Worm (Caenorhabditis elegans) whole organism, L4 larva: ENCODE results near the gene ndg-4.

Source experiments
- F26F4.8 ChIP-seq: fragments of 200-800 bp; sonication (Bioruptor generic); conservative IDR thresholded peaks from 2 replicates; pipeline ENCODE4 v1.3.6; 2022; ENCODE audit warnings: missing genetic modification characterization, missing compliant biosample characterization
- F37D6.2 ChIP-seq: sonication (generic microtip); optimal IDR thresholded peaks from 2 replicates; lab custom pipeline; 2016; ENCODE audit warnings: mild to moderate bottlenecking, missing genetic modification characterization, missing compliant biosample characterization
- T20F7.1 ChIP-seq: fragments of 200-800 bp; sonication (Bioruptor generic); optimal IDR thresholded peaks from 2 replicates; lab custom pipeline; 2018; ENCODE audit warnings: mild to moderate bottlenecking, missing genetic modification characterization, missing compliant biosample characterization
- T26A8.4 ChIP-seq: fragments of 200-800 bp; sonication (Bioruptor generic); IDR thresholded peaks from 2 replicates; pipeline ENCODE4 v1.3.6; 2022; ENCODE audit warnings: missing genetic modification characterization, missing compliant biosample characterization
- Y5F2A.4 ChIP-seq: fragments of 200-800 bp; sonication (Bioruptor generic); optimal IDR thresholded peaks from 2 replicates; lab custom pipeline; 2018; ENCODE audit warnings: mild to moderate bottlenecking, missing genetic modification characterization, missing compliant biosample characterization
- aha-1 ChIP-seq: fragments of 150-350 bp; peaks from one replicate; lab custom pipeline; 2014; ENCODE audit warnings: missing biosample characterization, missing genetic modification characterization
- ceh-20 ChIP-seq: fragments of 200-800 bp; sonication (Bioruptor generic); IDR thresholded peaks from 2 replicates; pipeline ENCODE4 v1.3.6; 2022; ENCODE audit warnings: missing genetic modification reagents, missing genetic modification characterization, missing compliant biosample characterization
- ceh-44 ChIP-seq: fragments of 200-800 bp; sonication (Bioruptor generic); IDR thresholded peaks from 2 replicates; pipeline ENCODE4 v1.3.6; 2022; ENCODE audit warnings: missing genetic modification reagents, missing genetic modification characterization, missing compliant biosample characterization
- ceh-62 ChIP-seq: sonication (generic microtip); optimal IDR thresholded peaks from 2 replicates; lab custom pipeline; 2017; ENCODE audit warnings: missing biosample characterization, missing genetic modification characterization
- ctbp-1 ChIP-seq: fragments of 200-800 bp; sonication (Bioruptor generic); IDR thresholded peaks from 2 replicates; pipeline ENCODE4 v1.3.6; 2022; ENCODE audit warnings: missing genetic modification reagents, missing genetic modification characterization, missing compliant biosample characterization
- daf-12 ChIP-seq: fragments of 150-350 bp; optimal IDR thresholded peaks from 2 replicates; lab custom pipeline; 2014; ENCODE audit warnings: missing biosample characterization, missing genetic modification reagents, missing genetic modification characterization
- daf-16 ChIP-seq, 3 experiments: sonication (generic microtip); optimal IDR thresholded peaks; 2 replicates each; lab custom pipeline; 2016 to 2017; ENCODE audit warnings: missing genetic modification characterization in 3 of 3, missing genetic modification reagents in 3 of 3, mild to moderate bottlenecking in 2 of 3, missing compliant biosample characterization in 2 of 3, missing biosample characterization in 1 of 3, moderate library complexity in 1 of 3
- daf-8 ChIP-seq: fragments of 200-800 bp; sonication (Bioruptor generic); IDR thresholded peaks from 2 replicates; pipeline ENCODE4 v1.3.6; 2022; ENCODE audit warnings: missing genetic modification characterization, missing compliant biosample characterization
- dmd-6 ChIP-seq: fragments of 200-800 bp; sonication (Bioruptor generic); IDR thresholded peaks from 2 replicates; pipeline ENCODE4 v1.3.6; 2022; ENCODE audit warnings: missing genetic modification reagents, missing genetic modification characterization, missing compliant biosample characterization
- dmd-8 ChIP-seq: fragments of 200-800 bp; sonication (Bioruptor generic); IDR thresholded peaks from 2 replicates; pipeline ENCODE4 v1.3.6; 2022; ENCODE audit warnings: missing genetic modification characterization, missing compliant biosample characterization
- dmd-9 ChIP-seq: fragments of 200-800 bp; sonication (Bioruptor generic); IDR thresholded peaks from 2 replicates; pipeline ENCODE4 v1.3.6; 2022; ENCODE audit warnings: missing genetic modification reagents, missing genetic modification characterization, missing compliant biosample characterization
- dve-1 ChIP-seq: sonication (generic microtip); optimal IDR thresholded peaks from 2 replicates; lab custom pipeline; 2017; ENCODE audit warnings: antibody characterized with exemption, mild to moderate bottlenecking, missing genetic modification characterization, missing compliant biosample characterization; ENCODE audit not compliant: insufficient read depth
- egl-43 ChIP-seq: fragments of 200-800 bp; sonication (Bioruptor generic); IDR thresholded peaks from 2 replicates; pipeline ENCODE4 v1.3.6; 2022; ENCODE audit warnings: missing genetic modification reagents, missing genetic modification characterization, missing compliant biosample characterization
- fos-1 ChIP-seq: fragments of 150-350 bp; optimal IDR thresholded peaks from 2 replicates; lab custom pipeline; 2014; ENCODE audit warnings: missing biosample characterization, missing genetic modification characterization
- hlh-11 ChIP-seq: fragments of 200-800 bp; sonication (Bioruptor generic); optimal IDR thresholded peaks from 2 replicates; lab custom pipeline; 2018; ENCODE audit warnings: mild to moderate bottlenecking, missing genetic modification characterization, missing compliant biosample characterization
- hlh-30 ChIP-seq: sonication (generic microtip); optimal IDR thresholded peaks from 2 replicates; lab custom pipeline; 2017; ENCODE audit warnings: antibody characterized with exemption, mild to moderate bottlenecking, missing genetic modification characterization, missing compliant biosample characterization; ENCODE audit not compliant: insufficient read depth
- hmg-1.1 ChIP-seq: fragments of 200-800 bp; sonication (Bioruptor generic); IDR thresholded peaks from 2 replicates; pipeline ENCODE4 v1.3.6; 2022; ENCODE audit warnings: missing genetic modification reagents, missing genetic modification characterization, missing compliant biosample characterization
- lin-1 ChIP-seq: fragments of 200-800 bp; sonication (Bioruptor generic); IDR thresholded peaks from 2 replicates; pipeline ENCODE4 v1.3.6; 2022; ENCODE audit warnings: missing genetic modification reagents, missing genetic modification characterization, missing compliant biosample characterization
- lsy-2 ChIP-seq, 2 experiments: fragments of 150-350 bp in 1 of 2; sonication (generic microtip) in 1 of 2; optimal IDR thresholded peaks; 2 replicates each; lab custom pipeline; 2014 to 2017; ENCODE audit warnings: missing biosample characterization in 2 of 2, missing genetic modification characterization in 2 of 2
- madf-9 ChIP-seq: fragments of 200-800 bp; sonication (Bioruptor generic); conservative IDR thresholded peaks from 2 replicates; pipeline ENCODE4 v1.3.6; 2022; ENCODE audit warnings: missing genetic modification reagents, missing genetic modification characterization, missing compliant biosample characterization
- mdl-1 ChIP-seq, 2 experiments: fragments of 150-350 bp in 1 of 2; sonication (generic microtip) in 1 of 2; optimal IDR thresholded peaks; 2 replicates each; lab custom pipeline; 2014 to 2017; ENCODE audit warnings: missing biosample characterization in 2 of 2, missing genetic modification characterization in 2 of 2
- mes-2 ChIP-seq: sonication (generic microtip); optimal IDR thresholded peaks from 2 replicates; lab custom pipeline; 2016; ENCODE audit warnings: missing genotype, mild to moderate bottlenecking, missing genetic modification characterization, missing compliant biosample characterization; ENCODE audit not compliant: poor library complexity, severe bottlenecking
- mxl-3 ChIP-seq: fragments of 200-800 bp; sonication (Bioruptor generic); optimal IDR thresholded peaks from 2 replicates; lab custom pipeline; 2018; ENCODE audit warnings: mild to moderate bottlenecking, missing genetic modification characterization, missing compliant biosample characterization
- nhr-111 ChIP-seq: fragments of 200-800 bp; sonication (Bioruptor generic); optimal IDR thresholded peaks from 2 replicates; lab custom pipeline; 2018; ENCODE audit warnings: mild to moderate bottlenecking, missing genetic modification characterization, missing compliant biosample characterization
- nhr-25 ChIP-seq: sonication (generic microtip); optimal IDR thresholded peaks from 2 replicates; lab custom pipeline; 2017; ENCODE audit warnings: missing genetic modification characterization, mild to moderate bottlenecking, missing compliant biosample characterization, antibody characterized with exemption, moderate library complexity, borderline replicate concordance; ENCODE audit not compliant: insufficient read depth
- nhr-28 ChIP-seq: fragments of 150-350 bp; optimal IDR thresholded peaks from 2 replicates; lab custom pipeline; 2014; ENCODE audit warnings: missing biosample characterization, missing genetic modification characterization
- nhr-48 ChIP-seq: sonication (generic microtip); optimal IDR thresholded peaks from 2 replicates; lab custom pipeline; 2016; ENCODE audit warnings: mild to moderate bottlenecking, missing genetic modification characterization, missing compliant biosample characterization
- nhr-6 ChIP-seq: fragments of 150-350 bp; optimal IDR thresholded peaks from 2 replicates; lab custom pipeline; 2014; ENCODE audit warnings: missing biosample characterization, missing genetic modification characterization
- nhr-77 ChIP-seq: fragments of 150-350 bp; optimal IDR thresholded peaks from 2 replicates; lab custom pipeline; 2014; ENCODE audit warnings: missing biosample characterization, missing genetic modification characterization
- pha-4 ChIP-seq, 2 experiments: fragments of 150-350 bp in 1 of 2; fragments of 200-800 bp in 1 of 2; sonication (Bioruptor generic) in 1 of 2; IDR thresholded peaks in 1 of 2; optimal IDR thresholded peaks in 1 of 2; 2 replicates each; pipeline versions ENCODE4 v1.3.6 to Lab custom; 2014 to 2022; ENCODE audit warnings: missing genetic modification characterization in 2 of 2, missing genetic modification reagents in 2 of 2, missing biosample characterization in 1 of 2, missing compliant biosample characterization in 1 of 2
- pqm-1 ChIP-seq: sonication (generic microtip); optimal IDR thresholded peaks from 2 replicates; lab custom pipeline; 2017; ENCODE audit warnings: missing biosample characterization, missing genetic modification characterization
- rbr-2 ChIP-seq: sonication (generic microtip); optimal IDR thresholded peaks from 2 replicates; lab custom pipeline; 2016; ENCODE audit warnings: missing genotype, missing genetic modification characterization, missing compliant biosample characterization
- skn-1 ChIP-seq: fragments of 150-350 bp; optimal IDR thresholded peaks from 2 replicates; lab custom pipeline; 2014; ENCODE audit warnings: missing biosample characterization, missing genetic modification characterization
- spr-3 ChIP-seq: fragments of 200-800 bp; sonication (Bioruptor generic); optimal IDR thresholded peaks from 2 replicates; lab custom pipeline; 2018; ENCODE audit warnings: mild to moderate bottlenecking, missing genetic modification characterization, missing compliant biosample characterization
- tag-97 ChIP-seq: fragments of 200-800 bp; sonication (Bioruptor generic); IDR thresholded peaks from 2 replicates; pipeline ENCODE4 v1.3.6; 2022; ENCODE audit warnings: missing genetic modification characterization, missing compliant biosample characterization
- tra-1 ChIP-seq: fragments of 200-800 bp; sonication (Bioruptor generic); IDR thresholded peaks from 2 replicates; pipeline ENCODE4 v1.3.6; 2022; ENCODE audit warnings: missing genetic modification reagents, missing genetic modification characterization, missing compliant biosample characterization
- unc-39 ChIP-seq: sonication (generic microtip); optimal IDR thresholded peaks from 2 replicates; lab custom pipeline; 2017; ENCODE audit warnings: missing biosample characterization, missing genetic modification characterization
- zip-2 ChIP-seq: fragments of 150-350 bp; optimal IDR thresholded peaks from 2 replicates; lab custom pipeline; 2014; ENCODE audit warnings: missing biosample characterization, missing genetic modification characterization
- ztf-11 ChIP-seq: fragments of 150-350 bp; optimal IDR thresholded peaks from 2 replicates; lab custom pipeline; 2014; ENCODE audit warnings: missing biosample characterization, missing genetic modification characterization
- ztf-7 ChIP-seq: fragments of 150-350 bp; optimal IDR thresholded peaks from 2 replicates; lab custom pipeline; 2014; ENCODE audit warnings: missing biosample characterization, missing genetic modification characterization

ndg-4 gene

DNA sequence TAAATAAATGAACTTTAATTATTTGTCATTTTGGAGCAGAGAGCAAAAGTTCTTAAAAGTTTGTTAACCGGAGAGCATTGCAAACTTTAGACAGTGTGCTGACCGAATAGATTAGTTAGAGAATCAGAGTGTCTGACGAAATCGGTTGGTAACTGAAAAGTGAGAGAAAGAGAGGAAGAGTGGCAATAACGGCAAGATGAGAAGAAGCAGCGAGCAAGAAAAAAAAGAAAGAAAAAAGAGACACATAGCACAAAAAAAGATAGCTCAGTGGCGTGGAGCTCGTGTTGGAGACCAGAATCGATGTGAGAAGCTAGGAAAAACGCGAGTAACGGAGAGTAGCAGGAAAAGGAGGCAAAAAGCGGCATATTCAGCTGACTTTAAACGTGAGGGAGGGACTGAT is 37.2 kb upstream of the ndg-4 start (continued):
- no peak for TF ChIP-seq ztf-11 (tag; lab: Kevin White, UChicago)
- no peak for TF ChIP-seq tag-97 (GFP tag; lab: Robert Waterston, UW)
- no peak for TF ChIP-seq ceh-62 (tag; lab: Kevin White, UChicago)
- peak; percentile 21 for TF ChIP-seq nhr-48 (tag; lab: Kevin White, UChicago)
- no peak for TF ChIP-seq lin-1 (GFP tag; lab: Robert Waterston, UW)
- TF ChIP-seq rbr-2 (tag; lab: Kevin White, UChicago) = peak; percentile 46
- no peak for TF ChIP-seq daf-12 (tag; lab: Kevin White, UChicago)
- TF ChIP-seq F37D6.2 (tag; lab: Kevin White, UChicago) = peak; percentile 6
- no peak for TF ChIP-seq skn-1
- TF ChIP-seq dmd-8 (GFP tag; lab: Robert Waterston, UW) = no peak
- TF ChIP-seq mxl-3 = peak; percentile 3
- no peak for TF ChIP-seq tra-1 (GFP tag; lab: Robert Waterston, UW)
- TF ChIP-seq ceh-44 = no peak
- peak; percentile 51 for TF ChIP-seq nhr-28 (tag; lab: Kevin White, UChicago)
- peak; percentile 10; the same call in 1 of the 2 replicates for TF ChIP-seq pha-4 (GFP tag; IDR thresholded peaks at IDR 0.05; lab: Robert Waterston, UW)
- TF ChIP-seq pha-4 (tag; optimal IDR thresholded peaks at IDR 0.05; lab: Kevin White, UChicago) = no peak
- TF ChIP-seq nhr-111 (GFP tag; lab: Kevin White, UChicago) = no peak
- no peak for TF ChIP-seq spr-3 (GFP tag; lab: Kevin White, UChicago)
- TF ChIP-seq daf-8 = no peak
- TF ChIP-seq dmd-6 (GFP tag; lab: Robert Waterston, UW) = peak; percentile 55
- no peak for TF ChIP-seq ceh-20 (GFP tag; lab: Robert Waterston, UW)
- peak; percentile 27 for TF ChIP-seq nhr-6 (tag; lab: Kevin White, UChicago)
- TF ChIP-seq Y5F2A.4 (GFP tag; lab: Kevin White, UChicago) = no peak
- peak; percentile 32 for TF ChIP-seq mes-2 (tag; lab: Kevin White, UChicago)
- no peak for TF ChIP-seq fos-1 (tag; lab: Kevin White, UChicago)
- no peak for TF ChIP-seq nhr-77 (tag; lab: Kevin White, UChicago)
- no peak for TF ChIP-seq F26F4.8

- TF ChIP-seq T26A8.4 (GFP tag; lab: Robert Waterston, UW) (peak; percentile 50), ztf-7 (tag; lab: Kevin White, UChicago) (no peak), hlh-30 (tag; lab: Kevin White, UChicago) (peak; percentile 48), hlh-11 (tag; lab: Kevin White, UChicago) (peak; percentile 68), mdl-1 (tag; optimal IDR thresholded peaks at IDR 0.05; lab: Kevin White, UChicago) (peak; percentile 32 to 41), dmd-9 (GFP tag; lab: Robert Waterston, UW) (no peak), egl-43 (GFP tag; lab: Robert Waterston, UW) (0 out of 2 replicates have a peak, but pooled peaks have one; percentile 35), zip-2 (no peak), nhr-25 (tag; lab: Kevin White, UChicago) (no peak), T20F7.1 (GFP tag; lab: Kevin White, UChicago) (peak; percentile 1), aha-1 (tag; lab: Kevin White, UChicago) (peak; percentile 48), nhr-28 (tag; lab: Kevin White, UChicago) (peak; percentile 74), nhr-48 (tag; lab: Kevin White, UChicago) (peak; percentile 76), dve-1 (peak; percentile 52), dmd-6 (GFP tag; lab: Robert Waterston, UW) (peak; percentile 74), daf-16 (GFP tag; optimal IDR thresholded peaks at IDR 0.05; lab: Kevin White, UChicago) (no peak), daf-16 (tag; optimal IDR thresholded peaks at IDR 0.05; lab: Kevin White, UChicago) (peak; percentile 57), hmg-1.1 (GFP tag; lab: Robert Waterston, UW) (peak; percentile 43; the same call in 1 of the 2 replicates), madf-9 (GFP tag; lab: Robert Waterston, UW) (peak; percentile 28; the same call in 1 of the 2 replicates), unc-39 (tag; lab: Kevin White, UChicago) (no peak), pqm-1 (peak; percentile 75), mxl-3 (peak; percentile 36), lsy-2 (tag; optimal IDR thresholded peaks at IDR 0.05; lab: Kevin White, UChicago) (peak in 1 of 2 experiments; percentile 36), ctbp-1 (GFP tag; lab: Robert Waterston, UW) (peak; percentile 14; the same call in 1 of the 2 replicates)
Observed at ce11 chrIII:4502559-4503240, 35.5 kb upstream of the ndg-4 start.
